Worm (Caenorhabditis elegans) whole organism, late embryonic: ENCODE results near the gene vps-53.

Source experiments
- C08G9.2 ChIP-seq: sonication (generic microtip); optimal IDR thresholded peaks from 2 replicates; lab custom pipeline; 2016; ENCODE audit warnings: mild to moderate bottlenecking, missing genetic modification characterization, moderate library complexity, missing compliant biosample characterization
- K09A11.1 ChIP-seq: sonication (generic microtip); optimal IDR thresholded peaks from 2 replicates; lab custom pipeline; 2017; ENCODE audit warnings: antibody characterized with exemption, mild to moderate bottlenecking, missing genetic modification characterization, missing compliant biosample characterization; ENCODE audit not compliant: insufficient read depth
- T23F11.4 ChIP-seq: fragments of 200-800 bp; sonication (Bioruptor generic); optimal IDR thresholded peaks from 2 replicates; lab custom pipeline; 2018; ENCODE audit warnings: mild to moderate bottlenecking, missing genetic modification characterization, missing compliant biosample characterization
- ama-1 ChIP-seq: fragments of 150-350 bp; optimal IDR thresholded peaks from 2 replicates; lab custom pipeline; 2014
- ceh-18 ChIP-seq: sonication (generic microtip); optimal IDR thresholded peaks from 2 replicates; lab custom pipeline; 2016; ENCODE audit warnings: missing genetic modification characterization, missing compliant biosample characterization
- ceh-2 ChIP-seq: sonication (generic microtip); optimal IDR thresholded peaks from 2 replicates; lab custom pipeline; 2016; ENCODE audit warnings: missing genotype, missing genetic modification characterization, missing compliant biosample characterization
- ceh-24 ChIP-seq: sonication (generic microtip); optimal IDR thresholded peaks from 2 replicates; lab custom pipeline; 2016; ENCODE audit warnings: mild to moderate bottlenecking, missing genetic modification characterization, missing compliant biosample characterization
- ceh-48 ChIP-seq: sonication (generic microtip); optimal IDR thresholded peaks from 2 replicates; lab custom pipeline; 2016; ENCODE audit warnings: missing genetic modification characterization, inconsistent platforms, missing compliant biosample characterization
- ceh-6 ChIP-seq: fragments of 200-800 bp; sonication (Bioruptor generic); optimal IDR thresholded peaks from 2 replicates; lab custom pipeline; 2018; ENCODE audit warnings: mild to moderate bottlenecking, missing genetic modification characterization, missing compliant biosample characterization
- ceh-9 ChIP-seq: sonication (generic microtip); optimal IDR thresholded peaks from 2 replicates; lab custom pipeline; 2016; ENCODE audit warnings: mild to moderate bottlenecking, missing genetic modification characterization, inconsistent platforms, missing compliant biosample characterization
- dve-1 ChIP-seq: sonication (generic microtip); optimal IDR thresholded peaks from 2 replicates; lab custom pipeline; 2017; ENCODE audit warnings: antibody characterized with exemption, mild to moderate bottlenecking, missing genetic modification characterization, missing compliant biosample characterization
- elt-2 ChIP-seq: sonication (generic microtip); optimal IDR thresholded peaks from 2 replicates; lab custom pipeline; 2016; ENCODE audit warnings: missing genetic modification reagents, missing genetic modification characterization, missing compliant biosample characterization
- elt-4 ChIP-seq: sonication (generic microtip); optimal IDR thresholded peaks from 2 replicates; lab custom pipeline; 2016; ENCODE audit warnings: missing genetic modification characterization, missing compliant biosample characterization
- fax-1 ChIP-seq: sonication (generic microtip); optimal IDR thresholded peaks from 2 replicates; lab custom pipeline; 2016; ENCODE audit warnings: missing genotype, missing genetic modification characterization, missing compliant biosample characterization
- fkh-6 ChIP-seq: sonication (generic microtip); optimal IDR thresholded peaks from 2 replicates; lab custom pipeline; 2016; ENCODE audit warnings: missing genetic modification characterization, missing compliant biosample characterization
- hlh-30 ChIP-seq: sonication (generic microtip); optimal IDR thresholded peaks from 2 replicates; lab custom pipeline; 2017; ENCODE audit warnings: antibody characterized with exemption, missing genetic modification characterization, missing compliant biosample characterization; ENCODE audit not compliant: insufficient read depth
- hlh-8 ChIP-seq: sonication (generic microtip); optimal IDR thresholded peaks from 2 replicates; lab custom pipeline; 2016; ENCODE audit warnings: missing genotype, missing genetic modification characterization, missing compliant biosample characterization
- lim-6 ChIP-seq: sonication (generic microtip); optimal IDR thresholded peaks from 2 replicates; lab custom pipeline; 2016; ENCODE audit warnings: missing genetic modification characterization, missing compliant biosample characterization
- mec-3 ChIP-seq: sonication (generic microtip); optimal IDR thresholded peaks from 2 replicates; lab custom pipeline; 2016; ENCODE audit warnings: borderline replicate concordance, missing genetic modification characterization, missing compliant biosample characterization
- nfya-1 ChIP-seq: sonication (generic microtip); optimal IDR thresholded peaks from 2 replicates; lab custom pipeline; 2017; ENCODE audit warnings: missing genetic modification characterization, mild to moderate bottlenecking, missing compliant biosample characterization, antibody characterized with exemption, moderate library complexity
- nhr-11 ChIP-seq: fragments of 150-350 bp; optimal IDR thresholded peaks from 2 replicates; lab custom pipeline; 2014; ENCODE audit warnings: missing biosample characterization, missing genetic modification characterization
- nhr-232 ChIP-seq: sonication (generic microtip); optimal IDR thresholded peaks from 2 replicates; lab custom pipeline; 2016; ENCODE audit warnings: missing genetic modification characterization, missing compliant biosample characterization
- odd-2 ChIP-seq: sonication (generic microtip); optimal IDR thresholded peaks from 2 replicates; lab custom pipeline; 2017; ENCODE audit warnings: antibody characterized with exemption, mild to moderate bottlenecking, missing genetic modification characterization, missing compliant biosample characterization
- pat-9 ChIP-seq: fragments of 200-800 bp; sonication (Bioruptor generic); optimal IDR thresholded peaks from 2 replicates; lab custom pipeline; 2018; ENCODE audit warnings: mild to moderate bottlenecking, missing genetic modification characterization, moderate library complexity, missing compliant biosample characterization
- pax-1 ChIP-seq: fragments of 150-350 bp; optimal IDR thresholded peaks from 2 replicates; lab custom pipeline; 2014; ENCODE audit warnings: missing biosample characterization, missing genetic modification characterization
- pha-2 ChIP-seq: sonication (generic microtip); optimal IDR thresholded peaks from 2 replicates; lab custom pipeline; 2017; ENCODE audit warnings: mild to moderate bottlenecking, missing genetic modification characterization, missing compliant biosample characterization
- pros-1 ChIP-seq: fragments of 150-350 bp; optimal IDR thresholded peaks from 2 replicates; lab custom pipeline; 2014; ENCODE audit warnings: missing biosample characterization, missing genetic modification reagents, missing genetic modification characterization
- ref-2 ChIP-seq: sonication (generic microtip); optimal IDR thresholded peaks from 2 replicates; lab custom pipeline; 2016; ENCODE audit warnings: missing genetic modification characterization, missing compliant biosample characterization
- ttx-3 ChIP-seq: sonication (generic microtip); optimal IDR thresholded peaks from 2 replicates; lab custom pipeline; 2016; ENCODE audit warnings: missing genetic modification reagents, missing genetic modification characterization, missing compliant biosample characterization
- unc-3 ChIP-seq, 2 experiments: fragments of 200-800 bp in 1 of 2; sonication (Bioruptor generic) in 1 of 2; sonication (generic microtip) in 1 of 2; conservative IDR thresholded peaks in 1 of 2; optimal IDR thresholded peaks in 1 of 2; 2 replicates each; pipeline versions ENCODE4 v1.3.6 to Lab custom; 2016 to 2022; ENCODE audit warnings: missing compliant biosample characterization in 2 of 2, missing genetic modification characterization in 2 of 2, missing genetic modification reagents in 1 of 2
- unc-42 ChIP-seq: sonication (generic microtip); optimal IDR thresholded peaks from 2 replicates; lab custom pipeline; 2016; ENCODE audit warnings: missing genotype, missing genetic modification characterization, missing compliant biosample characterization
- unc-55 ChIP-seq: sonication (generic microtip); optimal IDR thresholded peaks from 2 replicates; lab custom pipeline; 2017; ENCODE audit warnings: missing biosample characterization, missing genetic modification reagents, missing genetic modification characterization
- unc-86 ChIP-seq: sonication (generic microtip); optimal IDR thresholded peaks from 2 replicates; lab custom pipeline; 2016; ENCODE audit warnings: missing genetic modification characterization, missing compliant biosample characterization
- ztf-16 ChIP-seq: sonication (generic microtip); optimal IDR thresholded peaks from 2 replicates; lab custom pipeline; 2017; ENCODE audit warnings: missing genetic modification characterization, missing compliant biosample characterization

Gene vps-53

ce11 chrIII:9731313-9731912 lies 25.9 kb downstream of the vps-53 start:
- TF ChIP-seq ceh-6 (GFP tag; lab: Kevin White, UChicago) (no peak), unc-55 (GFP tag; lab: Kevin White, UChicago) (peak; percentile 27), fax-1 (no peak), nhr-232 (tag; lab: Kevin White, UChicago) (no peak), dve-1 (tag; lab: Kevin White, UChicago) (no peak), K09A11.1 (tag; lab: Kevin White, UChicago) (no peak), ceh-18 (peak; percentile 45), nfya-1 (tag; lab: Kevin White, UChicago) (no peak)
- TF ChIP-seq, all 69 proteins: peak for 2

ce11 chrIII:9730407-9730806 lies 26.9 kb downstream of the vps-53 start:
- TF ChIP-seq fkh-6 (tag; lab: Kevin White, UChicago) (no peak), unc-42 (no peak), K09A11.1 (tag; lab: Kevin White, UChicago) (no peak), T23F11.4 (GFP tag; lab: Kevin White, UChicago) (no peak), ceh-9 (tag; lab: Kevin White, UChicago) (no peak), ceh-6 (GFP tag; lab: Kevin White, UChicago) (no peak), hlh-8 (tag; lab: Kevin White, UChicago) (no peak), pat-9 (tag; lab: Kevin White, UChicago) (no peak), lim-6 (tag; lab: Kevin White, UChicago) (no peak), pros-1 (no peak)

- no peak for TF ChIP-seq odd-2 (tag; lab: Kevin White, UChicago)
- no peak for TF ChIP-seq ref-2 (tag; lab: Kevin White, UChicago)
- no peak for TF ChIP-seq C08G9.2 (tag; lab: Kevin White, UChicago)
- TF ChIP-seq pha-2: no peak
- TF ChIP-seq unc-42: no peak
- TF ChIP-seq ceh-18: no peak
- no peak for TF ChIP-seq fax-1
- no peak for TF ChIP-seq unc-86 (tag; lab: Kevin White, UChicago)
- no peak for TF ChIP-seq ceh-6 (GFP tag; lab: Kevin White, UChicago)
Observed at ce11 chrIII:9727439-9727838, 29.9 kb downstream of the vps-53 start, which contains the start of gene C07A9.12. C07A9.12 (minus strand) TSS chrIII:9727539.

- TF ChIP-seq ttx-3 (tag; lab: Kevin White, UChicago) (no peak), ama-1 (no peak), ztf-16 (tag; lab: Kevin White, UChicago) (no peak), ceh-24 (tag; lab: Kevin White, UChicago) (no peak), ceh-48 (no peak), ref-2 (tag; lab: Kevin White, UChicago) (no peak), pax-1 (tag; lab: Kevin White, UChicago) (no peak), elt-4 (no peak), ceh-2 (tag; lab: Kevin White, UChicago) (no peak), nhr-11 (tag; lab: Kevin White, UChicago) (no peak)
Observed at ce11 chrIII:9725114-9725513, 32.2 kb downstream of the vps-53 start, which contains the start of gene clec-162. clec-162 (minus strand) TSS chrIII:9725214.

- no peak for TF ChIP-seq unc-3 (GFP tag; conservative IDR thresholded peaks at IDR 0.05; lab: Robert Waterston, UW)
- no peak for TF ChIP-seq unc-3 (tag; optimal IDR thresholded peaks at IDR 0.05; lab: Kevin White, UChicago)
- no peak for TF ChIP-seq mec-3 (tag; lab: Kevin White, UChicago)
- TF ChIP-seq hlh-30 (tag; lab: Kevin White, UChicago): no peak
- peak; percentile 73 for TF ChIP-seq elt-2 (tag; lab: Kevin White, UChicago)
- no peak for TF ChIP-seq ttx-3 (tag; lab: Kevin White, UChicago)
- no peak for TF ChIP-seq ama-1
- TF ChIP-seq, all 69 proteins: peak for 1
Observed at ce11 chrIII:9721991-9722390, 35.3 kb downstream of the vps-53 start.
